Worm (Caenorhabditis elegans) whole organism, young adult: ENCODE results near the gene srw-85.

Source experiments
- C17E4.6 ChIP-seq: fragments of 200-800 bp; sonication (Bioruptor generic); IDR thresholded peaks from 2 replicates; pipeline ENCODE4 v1.3.6; 2022; ENCODE audit warnings: missing genetic modification reagents, missing genetic modification characterization, missing compliant biosample characterization
- D2030.7 ChIP-seq: fragments of 200-800 bp; sonication (Bioruptor generic); IDR thresholded peaks from 2 replicates; pipeline ENCODE4 v1.3.6; 2022; ENCODE audit warnings: missing genetic modification reagents, missing genetic modification characterization, missing compliant biosample characterization
- F10E7.11 ChIP-seq: sonication (generic microtip); optimal IDR thresholded peaks from 2 replicates; lab custom pipeline; 2017; ENCODE audit warnings: mild to moderate bottlenecking, missing genetic modification characterization, moderate library complexity, missing compliant biosample characterization
- F49E8.2 ChIP-seq: sonication (generic microtip); optimal IDR thresholded peaks from 3 replicates; lab custom pipeline; 2017; ENCODE audit warnings: missing genetic modification characterization, mild to moderate bottlenecking, missing compliant biosample characterization, antibody characterized with exemption, moderate library complexity; ENCODE audit not compliant: insufficient read depth
- F52B5.7 ChIP-seq: sonication (generic microtip); optimal IDR thresholded peaks from 2 replicates; lab custom pipeline; 2016; ENCODE audit warnings: mild to moderate bottlenecking, missing genetic modification characterization, missing compliant biosample characterization
- Y79H2A.3 ChIP-seq: fragments of 200-800 bp; sonication (Bioruptor generic); conservative IDR thresholded peaks from 2 replicates; pipeline ENCODE4 v1.3.6; 2022; ENCODE audit warnings: missing genetic modification reagents, missing genetic modification characterization, missing compliant biosample characterization
- atf-7 ChIP-seq: sonication (generic microtip); optimal IDR thresholded peaks from 2 replicates; lab custom pipeline; 2017; ENCODE audit warnings: mild to moderate bottlenecking, missing genetic modification characterization, missing compliant biosample characterization
- athp-1 ChIP-seq: sonication (generic microtip); optimal IDR thresholded peaks from 2 replicates; lab custom pipeline; 2017; ENCODE audit warnings: mild to moderate bottlenecking, missing genetic modification characterization, missing compliant biosample characterization
- attf-3 ChIP-seq: fragments of 200-800 bp; sonication (Bioruptor generic); conservative IDR thresholded peaks from 2 replicates; pipeline ENCODE4 v1.3.6; 2022; ENCODE audit warnings: missing genetic modification reagents, missing genetic modification characterization, missing compliant biosample characterization
- attf-5 ChIP-seq: fragments of 200-800 bp; sonication (Bioruptor generic); optimal IDR thresholded peaks from 2 replicates; lab custom pipeline; 2018; ENCODE audit warnings: mild to moderate bottlenecking, missing genetic modification characterization, missing compliant biosample characterization
- cebp-1 ChIP-seq, 2 experiments: fragments of 200-800 bp in 1 of 2; sonication (Bioruptor generic) in 1 of 2; sonication (generic microtip) in 1 of 2; IDR thresholded peaks in 1 of 2; optimal IDR thresholded peaks in 1 of 2; 2 replicates each; pipeline versions ENCODE4 v1.3.6 to Lab custom; 2017 to 2022; ENCODE audit warnings: missing compliant biosample characterization in 2 of 2, missing genetic modification characterization in 2 of 2, mild to moderate bottlenecking in 1 of 2, missing genetic modification reagents in 1 of 2, moderate library complexity in 1 of 2
- ceh-40 ChIP-seq: fragments of 200-800 bp; sonication (Bioruptor generic); IDR thresholded peaks from 2 replicates; pipeline ENCODE4 v1.3.6; 2022; ENCODE audit warnings: missing genetic modification characterization, missing compliant biosample characterization
- die-1 ChIP-seq: sonication (generic microtip); optimal IDR thresholded peaks from 2 replicates; lab custom pipeline; 2016; ENCODE audit warnings: missing genotype, mild to moderate bottlenecking, missing genetic modification characterization, missing compliant biosample characterization
- dpff-1 ChIP-seq: sonication (generic microtip); optimal IDR thresholded peaks from 2 replicates; lab custom pipeline; 2017; ENCODE audit warnings: mild to moderate bottlenecking, missing genetic modification characterization, missing compliant biosample characterization
- hlh-12 ChIP-seq: sonication (generic microtip); optimal IDR thresholded peaks from 2 replicates; lab custom pipeline; 2016; ENCODE audit warnings: missing genetic modification characterization, missing compliant biosample characterization
- hmg-20 ChIP-seq: fragments of 200-800 bp; sonication (Bioruptor generic); IDR thresholded peaks from 2 replicates; pipeline ENCODE4 v1.3.6; 2022; ENCODE audit warnings: missing genetic modification reagents, missing genetic modification characterization, missing compliant biosample characterization
- let-526 ChIP-seq: fragments of 200-800 bp; sonication (Bioruptor generic); IDR thresholded peaks from 2 replicates; pipeline ENCODE4 v1.3.6; 2022; ENCODE audit warnings: missing genetic modification reagents, missing genetic modification characterization, missing compliant biosample characterization
- lin-54 ChIP-seq: fragments of 200-800 bp; sonication (Bioruptor generic); optimal IDR thresholded peaks from 2 replicates; lab custom pipeline; 2018; ENCODE audit warnings: mild to moderate bottlenecking, missing genetic modification characterization, missing compliant biosample characterization
- madf-8 ChIP-seq: fragments of 200-800 bp; sonication (Bioruptor generic); conservative IDR thresholded peaks from 2 replicates; pipeline ENCODE4 v1.3.6; 2022; ENCODE audit warnings: missing genetic modification reagents, missing genetic modification characterization, missing compliant biosample characterization
- mxl-1 ChIP-seq: sonication (generic microtip); optimal IDR thresholded peaks from 2 replicates; lab custom pipeline; 2016; ENCODE audit warnings: missing genetic modification characterization, missing compliant biosample characterization
- nfya-2 ChIP-seq: fragments of 200-800 bp; sonication (Bioruptor generic); IDR thresholded peaks from 2 replicates; pipeline ENCODE4 v1.3.6; 2022; ENCODE audit warnings: missing genetic modification reagents, missing genetic modification characterization, missing compliant biosample characterization
- nhr-80 ChIP-seq: sonication (generic microtip); optimal IDR thresholded peaks from 2 replicates; lab custom pipeline; 2016; ENCODE audit warnings: missing genetic modification characterization, missing compliant biosample characterization
- nhr-90 ChIP-seq: sonication (generic microtip); optimal IDR thresholded peaks from 2 replicates; lab custom pipeline; 2016; ENCODE audit warnings: missing genotype, mild to moderate bottlenecking, missing genetic modification characterization, missing compliant biosample characterization
- pha-4 ChIP-seq: fragments of 150-350 bp; sonication (generic microtip); optimal IDR thresholded peaks from 2 replicates; lab custom pipeline; 2014; ENCODE audit warnings: missing biosample characterization, missing genetic modification reagents, missing genetic modification characterization
- rcor-1 ChIP-seq: fragments of 200-800 bp; sonication (Bioruptor generic); IDR thresholded peaks from 2 replicates; pipeline ENCODE4 v1.3.6; 2022; ENCODE audit warnings: missing genetic modification reagents, missing genetic modification characterization, missing compliant biosample characterization
- sea-2 ChIP-seq: fragments of 200-800 bp; sonication (Bioruptor generic); IDR thresholded peaks from 2 replicates; pipeline ENCODE4 v1.3.6; 2022; ENCODE audit warnings: missing genetic modification characterization, missing compliant biosample characterization
- snpc-1.1 ChIP-seq: sonication (generic microtip); optimal IDR thresholded peaks from 2 replicates; lab custom pipeline; 2017; ENCODE audit warnings: missing genetic modification characterization, mild to moderate bottlenecking, missing compliant biosample characterization, antibody characterized with exemption, moderate library complexity, missing genotype, missing genetic modification reagents; ENCODE audit not compliant: insufficient read depth
- snpc-1.3 ChIP-seq: sonication (generic microtip); optimal IDR thresholded peaks from 2 replicates; lab custom pipeline; 2017; ENCODE audit warnings: missing genetic modification characterization, mild to moderate bottlenecking, missing compliant biosample characterization, antibody characterized with exemption, moderate library complexity, missing genotype, missing genetic modification reagents; ENCODE audit not compliant: insufficient read depth
- snpc-4 ChIP-seq, 5 experiments: fragments of 150-350 bp in 1 of 5; sonication (generic microtip) in 4 of 5; optimal IDR thresholded peaks; 2 replicates each; lab custom pipeline; 2014 to 2018; ENCODE audit warnings: missing genetic modification characterization in 5 of 5, missing biosample characterization in 3 of 5, antibody characterized with exemption in 2 of 5, mild to moderate bottlenecking in 2 of 5, missing compliant biosample characterization in 2 of 5, missing genotype in 2 of 5, moderate library complexity in 2 of 5, missing genetic modification reagents in 1 of 5
- sptf-2 ChIP-seq: fragments of 200-800 bp; sonication (Bioruptor generic); optimal IDR thresholded peaks from 2 replicates; lab custom pipeline; 2018; ENCODE audit warnings: mild to moderate bottlenecking, missing genetic modification characterization, missing compliant biosample characterization
- unc-130 ChIP-seq: sonication (generic microtip); optimal IDR thresholded peaks from 2 replicates; lab custom pipeline; 2016; ENCODE audit warnings: missing genetic modification reagents, missing genetic modification characterization, missing compliant biosample characterization
- unc-62 ChIP-seq: fragments of 150-350 bp; optimal IDR thresholded peaks from 2 replicates; lab custom pipeline; 2014; ENCODE audit warnings: missing biosample characterization, missing genetic modification reagents, missing genetic modification characterization
- ztf-26 ChIP-seq: sonication (generic microtip); optimal IDR thresholded peaks from 2 replicates; lab custom pipeline; 2017; ENCODE audit warnings: missing genetic modification characterization, missing compliant biosample characterization
- ztf-3 ChIP-seq: fragments of 200-800 bp; sonication (Bioruptor generic); optimal IDR thresholded peaks from 2 replicates; lab custom pipeline; 2018; ENCODE audit warnings: mild to moderate bottlenecking, missing genetic modification characterization, missing compliant biosample characterization

The srw-85 gene

ce11 chrV:19449544-19449943, 18.6 kb upstream of the srw-85 start, which contains the start of gene M04C3.5:
TSS of gene M04C3.5 (plus strand) at chrV:19449733.
- TF ChIP-seq sea-2 (GFP tag; lab: Robert Waterston, UW): no peak
- TF ChIP-seq nhr-80 (tag; lab: Kevin White, UChicago): peak; percentile 23

ce11 chrV:19448805-19449204, 17.9 kb upstream of the srw-85 start, which contains the start of gene M04C3.2:
TSS of gene M04C3.2 (minus strand) at chrV:19448905.
- no peak for TF ChIP-seq ztf-3
- TF ChIP-seq sptf-2: no peak
- no peak for TF ChIP-seq hlh-12 (tag; lab: Kevin White, UChicago)

- TF ChIP-seq nhr-80 (tag; lab: Kevin White, UChicago) (peak; percentile 23), rcor-1 (GFP tag; lab: Robert Waterston, UW) (no peak)
These were observed 14.5 kb upstream of the srw-85 start, which contains the start of gene M04C3.1 for ce11 chrV:19445442-19445841. TSS of gene M04C3.1 (minus strand) at chrV:19445605.

ce11 chrV:19443599-19443998, 12.7 kb upstream of the srw-85 start:
- TF ChIP-seq D2030.7 (GFP tag; lab: Robert Waterston, UW) (no peak), unc-62 (GFP tag; lab: Kevin White, UChicago) (peak; percentile 3), cebp-1 (GFP tag; IDR thresholded peaks at IDR 0.05; lab: Robert Waterston, UW) (peak; percentile 36; the same call in 1 of the 2 replicates), cebp-1 (tag; optimal IDR thresholded peaks at IDR 0.05; lab: Kevin White, UChicago) (peak; percentile 88), mxl-1 (tag; lab: Kevin White, UChicago) (no peak), die-1 (no peak)
- TF ChIP-seq, all 124 proteins: peak for 2

- TF ChIP-seq cebp-1 (GFP tag; IDR thresholded peaks at IDR 0.05; lab: Robert Waterston, UW): peak; percentile 51; the same call in 1 of the 2 replicates
- TF ChIP-seq cebp-1 (tag; optimal IDR thresholded peaks at IDR 0.05; lab: Kevin White, UChicago): peak; percentile 80
- peak; percentile 51 for TF ChIP-seq nhr-80 (tag; lab: Kevin White, UChicago)
- no peak for TF ChIP-seq dpff-1 (tag; lab: Kevin White, UChicago)
- TF ChIP-seq, all 124 proteins: peak for 2
These were observed 5.4 kb upstream of the srw-85 start, which contains the start of gene C25F9.14 for ce11 chrV:19436307-19436706. TSS of gene C25F9.14 (plus strand) at chrV:19436484.

- TF ChIP-seq C17E4.6 (no peak), snpc-1.3 (tag; lab: Kevin White, UChicago) (no peak), cebp-1 (GFP tag; IDR thresholded peaks at IDR 0.05; lab: Robert Waterston, UW) (peak; percentile 61; the same call in 1 of the 2 replicates), cebp-1 (tag; optimal IDR thresholded peaks at IDR 0.05; lab: Kevin White, UChicago) (peak; percentile 72), F10E7.11 (tag; lab: Kevin White, UChicago) (no peak)
These were observed 3.0 kb upstream of the srw-85 start, which contains the start of gene C25F9.16 for ce11 chrV:19433806-19434437. TSS of gene C25F9.16 (plus strand) at chrV:19434387.

- TF ChIP-seq attf-5: no peak
- TF ChIP-seq nfya-2 (GFP tag; lab: Robert Waterston, UW): no peak
- TF ChIP-seq madf-8 (GFP tag; lab: Robert Waterston, UW): no peak
- TF ChIP-seq C17E4.6: no peak
- no peak for TF ChIP-seq Y79H2A.3 (GFP tag; lab: Robert Waterston, UW)
- no peak for TF ChIP-seq unc-130 (GFP tag; lab: Kevin White, UChicago)
- no peak for TF ChIP-seq pha-4
- TF ChIP-seq atf-7 (tag; lab: Kevin White, UChicago): no peak
- TF ChIP-seq snpc-1.1 (tag; lab: Kevin White, UChicago): no peak
- no peak for TF ChIP-seq snpc-4 (GFP tag; optimal IDR thresholded peaks at IDR 0.05; lab: Kevin White, UChicago)
- no peak for TF ChIP-seq snpc-4 (tag; optimal IDR thresholded peaks at IDR 0.05; lab: Kevin White, UChicago)
- TF ChIP-seq F49E8.2 (tag; lab: Kevin White, UChicago): no peak
- TF ChIP-seq hmg-20 (GFP tag; lab: Robert Waterston, UW): no peak
- no peak for TF ChIP-seq nhr-90 (tag; lab: Kevin White, UChicago)
- TF ChIP-seq F52B5.7: no peak
- no peak for TF ChIP-seq let-526
- TF ChIP-seq lin-54 (GFP tag; lab: Kevin White, UChicago): no peak
- no peak for TF ChIP-seq attf-3
- TF ChIP-seq athp-1 (tag; lab: Kevin White, UChicago): no peak
- no peak for TF ChIP-seq ztf-26 (tag; lab: Kevin White, UChicago)
- TF ChIP-seq ceh-40 (GFP tag; lab: Robert Waterston, UW): no peak
These were observed 2.0 kb upstream of the srw-85 start, which contains the start of gene C25F9.11 for ce11 chrV:19432972-19433371. TSS of gene C25F9.11 (minus strand) at chrV:19433072.
